Worm (Caenorhabditis elegans) whole organism, L4/young adult: Measurements from ENCODE around the gene F54D5.23.
"Not testable (repeated sequence)": the region's sequence is repeated elsewhere in the genome, so short reads cannot be mapped to it uniquely, and the experiment has no call there.

Experiments
- W03F9.2 ChIP-seq: fragments of 150-350 bp; optimal IDR thresholded peaks from 2 replicates; lab custom pipeline; 2014; ENCODE audit warnings: missing biosample characterization, missing genetic modification characterization
- dao-5 ChIP-seq: sonication (generic microtip); optimal IDR thresholded peaks from 2 replicates; lab custom pipeline; 2016; ENCODE audit warnings: missing genotype, missing genetic modification characterization, moderate library complexity, missing compliant biosample characterization
- him-1 ChIP-seq: sonication (generic microtip); optimal IDR thresholded peaks from 2 replicates; lab custom pipeline; 2016; ENCODE audit warnings: missing genotype, missing genetic modification reagents, missing genetic modification characterization, missing compliant biosample characterization

F54D5.23 gene

ce11 chrII:11551981-11552380, 17.1 kb downstream of the F54D5.23 start, which contains the start of gene dhgd-1:
Gene dhgd-1 (minus strand): TSS chrII:11552081.
- TF ChIP-seq him-1, W03F9.2, dao-5 (tag; lab: Kevin White, UChicago): not testable (repeated sequence)

ce11 chrII:11547254-11547687, 21.8 kb downstream of the F54D5.23 start, which contains the start of gene F54D5.7:
Gene F54D5.7 (plus strand): TSS chrII:11547517.
- peak; percentile 30 for TF ChIP-seq W03F9.2 (tag; lab: Kevin White, UChicago)
- TF ChIP-seq dao-5 (tag; lab: Kevin White, UChicago) = no peak

- no peak for TF ChIP-seq him-1 (tag; lab: Kevin White, UChicago)
Measured at ce11 chrII:11545952-11546325, 23.1 kb downstream of the F54D5.23 start.

ce11 chrII:11545299-11545951, 23.7 kb downstream of the F54D5.23 start, which contains the start of gene dnj-13:
Gene dnj-13 (plus strand): TSS chrII:11545701.
- TF ChIP-seq dao-5 (tag; lab: Kevin White, UChicago) (peak; percentile 36), him-1 (tag; lab: Kevin White, UChicago) (peak; percentile 73), W03F9.2 (tag; lab: Kevin White, UChicago) (peak; percentile 83)

- no peak for TF ChIP-seq W03F9.2 (tag; lab: Kevin White, UChicago)
- TF ChIP-seq dao-5 (tag; lab: Kevin White, UChicago) = no peak
- no peak for TF ChIP-seq him-1 (tag; lab: Kevin White, UChicago)
Measured at ce11 chrII:11544714-11545113, 24.4 kb downstream of the F54D5.23 start, which contains the start of gene F54D5.9. Gene F54D5.9 (minus strand): TSS chrII:11544828.

ce11 chrII:11542958-11543357, 26.1 kb downstream of the F54D5.23 start:
- no peak for TF ChIP-seq dao-5 (tag; lab: Kevin White, UChicago)
- TF ChIP-seq him-1 (tag; lab: Kevin White, UChicago) = no peak

ce11 chrII:11542385-11542784, 26.7 kb downstream of the F54D5.23 start, which contains the start of gene gtf-2E2:
Gene gtf-2E2 (minus strand): TSS chrII:11542495.
- TF ChIP-seq W03F9.2 (tag; lab: Kevin White, UChicago) (no peak), him-1 (tag; lab: Kevin White, UChicago) (no peak), dao-5 (tag; lab: Kevin White, UChicago) (no peak)

ce11 chrII:11538741-11539140, 30.3 kb downstream of the F54D5.23 start, which contains the start of gene Y62F5A.9:
Gene Y62F5A.9 (minus strand): TSS chrII:11538841.
- TF ChIP-seq him-1 (tag; lab: Kevin White, UChicago) (no peak), W03F9.2 (tag; lab: Kevin White, UChicago) (no peak), dao-5 (tag; lab: Kevin White, UChicago) (no peak)

ce11 chrII:11537606-11538016, 31.5 kb downstream of the F54D5.23 start:
- TF ChIP-seq W03F9.2 (tag; lab: Kevin White, UChicago) = no peak
- TF ChIP-seq him-1 (tag; lab: Kevin White, UChicago) = no peak
- no peak for TF ChIP-seq dao-5 (tag; lab: Kevin White, UChicago)

ce11 chrII:11537115-11537514, 32.0 kb downstream of the F54D5.23 start:
- TF ChIP-seq dao-5 (tag; lab: Kevin White, UChicago) = no peak
- no peak for TF ChIP-seq him-1 (tag; lab: Kevin White, UChicago)
- TF ChIP-seq W03F9.2 (tag; lab: Kevin White, UChicago) = no peak

- no peak for TF ChIP-seq him-1 (tag; lab: Kevin White, UChicago)
Measured at ce11 chrII:11536505-11536904, 32.6 kb downstream of the F54D5.23 start.

- TF ChIP-seq dao-5 (tag; lab: Kevin White, UChicago) = no peak
- TF ChIP-seq him-1 (tag; lab: Kevin White, UChicago) = no peak
- no peak for TF ChIP-seq W03F9.2 (tag; lab: Kevin White, UChicago)
Measured at ce11 chrII:11535924-11536323, 33.2 kb downstream of the F54D5.23 start.

- TF ChIP-seq dao-5 (tag; lab: Kevin White, UChicago) (no peak), him-1 (tag; lab: Kevin White, UChicago) (no peak), W03F9.2 (tag; lab: Kevin White, UChicago) (no peak)
Measured at ce11 chrII:11535429-11535828, 33.7 kb downstream of the F54D5.23 start.

- TF ChIP-seq W03F9.2 (tag; lab: Kevin White, UChicago) (peak; percentile 57), him-1 (tag; lab: Kevin White, UChicago) (peak; percentile 62)
Measured at ce11 chrII:11534429-11535099, 34.5 kb downstream of the F54D5.23 start, which contains the start of gene Y62F5A.12. Gene Y62F5A.12 (minus strand): TSS chrII:11534479.
